Worm (Caenorhabditis elegans): ENCODE measurements around the gene C35A5.10.

Gene C35A5.10

ce11 chrV:10466607-10467092 lies 37.3 kb upstream of the C35A5.10 start (continued):
- TF ChIP-seq egl-27 (tag; optimal IDR thresholded peaks at IDR 0.05): peak; percentile 84
- TF ChIP-seq nfya-1 (tag; optimal IDR thresholded peaks at IDR 0.05; ENCODE audit: insufficient read depth): peak; percentile 95
- TF ChIP-seq zag-1 (tag; optimal IDR thresholded peaks at IDR 0.05): peak; percentile 58
- peak; percentile 96 for TF ChIP-seq nhr-23 (tag; optimal IDR thresholded peaks at IDR 0.05)
- peak; percentile 84 for TF ChIP-seq ztf-4 (tag; optimal IDR thresholded peaks at IDR 0.05)
- peak; percentile 82 for TF ChIP-seq ama-1 (optimal IDR thresholded peaks at IDR 0.05)
- TF ChIP-seq lin-15B (tag; optimal IDR thresholded peaks at IDR 0.05): peak; percentile 73
- TF ChIP-seq unc-62 (GFP tag; optimal IDR thresholded peaks at IDR 0.05): peak; percentile 86
- no peak for TF ChIP-seq fkh-2 (tag; optimal IDR thresholded peaks at IDR 0.05)
- peak; percentile 50 for TF ChIP-seq elt-1 (tag; optimal IDR thresholded peaks at IDR 0.05)

DNA sequence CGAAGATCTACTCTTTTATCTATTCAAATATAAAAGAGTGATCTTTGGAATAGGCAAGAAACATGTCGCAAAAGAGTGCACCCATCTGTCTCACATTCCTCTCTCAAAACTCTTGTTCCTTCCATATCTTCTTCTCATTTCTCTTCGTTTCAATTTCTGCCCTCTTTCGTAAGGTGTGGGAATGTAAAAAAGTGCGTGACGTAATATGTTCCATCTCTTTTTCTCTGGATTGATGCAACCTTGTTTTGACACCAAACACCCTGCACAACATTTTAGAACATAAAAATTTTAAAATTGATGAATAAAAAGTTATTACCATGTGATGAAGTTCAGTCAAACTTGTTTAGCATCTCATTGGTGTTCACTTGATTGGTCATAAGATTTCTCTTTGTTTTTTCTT lies 36.9 kb upstream of the C35A5.10 start:
- TF ChIP-seq ceh-28 (tag; optimal IDR thresholded peaks at IDR 0.05) (no peak), snpc-4 (tag; optimal IDR thresholded peaks at IDR 0.05) (no peak), nfya-1 (tag; optimal IDR thresholded peaks at IDR 0.05; ENCODE audit: insufficient read depth) (peak; percentile 20), ceh-82 (tag; optimal IDR thresholded peaks at IDR 0.05) (no peak)

DNA sequence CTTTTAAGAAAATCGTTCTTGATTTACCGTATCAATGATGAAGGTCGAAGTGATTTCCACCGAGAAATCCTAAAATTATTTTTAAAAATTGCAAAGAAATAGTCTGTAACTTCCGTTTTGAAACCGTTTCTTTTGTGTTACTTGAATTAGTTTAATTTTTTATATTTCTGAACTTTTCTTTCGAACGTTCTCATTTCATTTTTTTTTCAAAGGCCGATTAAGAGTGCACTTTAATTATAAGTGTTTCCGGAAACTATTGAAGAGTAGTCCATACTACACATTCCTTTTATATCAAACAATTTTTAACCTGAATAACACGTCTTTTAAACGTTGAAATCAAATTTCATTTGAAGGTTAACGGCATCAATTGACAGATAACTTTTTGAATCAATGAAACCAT lies 36.3 kb upstream of the C35A5.10 start:
- TF ChIP-seq elt-3 (tag; optimal IDR thresholded peaks at IDR 0.05) (no peak), ceh-9 (tag; optimal IDR thresholded peaks at IDR 0.05) (no peak), snpc-4 (tag; optimal IDR thresholded peaks at IDR 0.05) (no peak), nhr-67 (tag; optimal IDR thresholded peaks at IDR 0.05) (no peak), nhr-28 (tag; optimal IDR thresholded peaks at IDR 0.05) (no peak), nhr-25 (tag; optimal IDR thresholded peaks at IDR 0.05) (no peak), ceh-16 (tag; optimal IDR thresholded peaks at IDR 0.05) (no peak), hmg-11 (tag; optimal IDR thresholded peaks at IDR 0.05) (no peak), nhr-23 (tag; optimal IDR thresholded peaks at IDR 0.05) (no peak), fos-1 (tag; optimal IDR thresholded peaks at IDR 0.05) (no peak), sea-2 (GFP tag; optimal IDR thresholded peaks at IDR 0.05) (no peak), unc-62 (GFP tag; optimal IDR thresholded peaks at IDR 0.05) (no peak), nhr-237 (tag; optimal IDR thresholded peaks at IDR 0.05) (no peak), pqm-1 (tag; optimal IDR thresholded peaks at IDR 0.05) (no peak), ceh-28 (tag; optimal IDR thresholded peaks at IDR 0.05) (no peak), jun-1 (tag; optimal IDR thresholded peaks at IDR 0.05) (no peak), eor-1 (tag; optimal IDR thresholded peaks at IDR 0.05) (no peak), tbx-2 (tag; optimal IDR thresholded peaks at IDR 0.05) (no peak), mml-1 (tag; optimal IDR thresholded peaks at IDR 0.05) (no peak)

DNA sequence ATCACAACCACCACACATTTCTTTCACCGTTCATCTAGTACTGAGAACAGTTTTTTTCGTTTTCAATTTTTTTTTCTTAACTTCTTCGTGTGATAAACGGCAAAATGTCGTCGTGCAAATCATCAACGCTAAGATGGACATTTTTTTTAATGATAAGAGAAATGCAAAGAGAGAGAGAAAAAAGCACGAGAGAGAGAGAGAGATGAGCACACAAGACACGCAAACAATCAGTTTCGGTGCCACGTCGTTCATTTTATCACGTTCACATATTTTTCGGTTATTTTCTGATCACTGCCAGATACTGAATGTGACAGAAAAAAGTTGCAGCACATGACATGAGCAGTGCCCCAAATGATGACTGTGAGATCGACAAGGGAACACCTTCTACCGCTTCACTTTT lies 35.8 kb upstream of the C35A5.10 start, which contains the start of gene egl-9:
egl-9 (plus strand) TSS at position 328 of the 400 bp plus-strand sequence.
- TF ChIP-seq pqm-1 (tag; optimal IDR thresholded peaks at IDR 0.05) (peak; percentile 61), mml-1 (tag; optimal IDR thresholded peaks at IDR 0.05) (no peak), elt-2 (tag; optimal IDR thresholded peaks at IDR 0.05) (peak; percentile 83), pha-4 (tag; optimal IDR thresholded peaks at IDR 0.05) (peak; percentile 70), nfya-1 (tag; optimal IDR thresholded peaks at IDR 0.05; ENCODE audit: insufficient read depth) (peak; percentile 31), ama-1 (optimal IDR thresholded peaks at IDR 0.05) (peak; percentile 84), nhr-76 (tag; optimal IDR thresholded peaks at IDR 0.05) (no peak)

DNA sequence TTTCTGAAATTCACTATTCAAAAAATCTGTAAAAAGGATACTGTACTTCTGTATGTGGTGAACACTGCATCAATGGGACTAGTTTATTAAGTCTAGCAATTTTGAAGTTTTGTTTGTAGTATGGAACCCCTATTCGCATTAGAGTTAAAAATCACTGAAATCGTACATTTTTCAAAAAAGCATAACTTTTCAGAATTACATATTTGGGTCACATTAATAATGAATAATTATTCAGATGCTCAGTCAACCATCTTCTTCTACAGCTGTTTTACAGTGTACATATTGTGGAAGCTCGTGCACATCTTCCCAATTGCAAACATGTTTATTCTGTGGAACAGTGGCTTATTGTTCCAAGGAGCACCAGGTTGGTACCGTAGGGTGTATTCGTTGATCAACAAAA lies 35.3 kb upstream of the C35A5.10 start:
- TF ChIP-seq unc-39 (tag; optimal IDR thresholded peaks at IDR 0.05): no peak
- no peak for TF ChIP-seq nhr-67 (tag; optimal IDR thresholded peaks at IDR 0.05)
- peak; percentile 61 for TF ChIP-seq ama-1 (optimal IDR thresholded peaks at IDR 0.05)
- TF ChIP-seq ZK546.5 (tag; optimal IDR thresholded peaks at IDR 0.05): no peak
- no peak for TF ChIP-seq ceh-82 (tag; optimal IDR thresholded peaks at IDR 0.05)

- TF ChIP-seq egl-27 (tag; optimal IDR thresholded peaks at IDR 0.05) (no peak), elt-3 (tag; optimal IDR thresholded peaks at IDR 0.05) (no peak)
Observed at ce11 chrV:10469845-10470244, 34.1 kb upstream of the C35A5.10 start.
